Fruit fly (Drosophila melanogaster) whole organism, embryonic: ENCODE measurements around the gene Bruce.

Source experiments
- Asciz ChIP-seq: fragments of 200-800 bp; sonication (Bioruptor generic); optimal IDR thresholded peaks from 2 replicates; lab custom pipeline; 2017; ENCODE audit warnings: missing biosample characterization, mild to moderate bottlenecking, missing genetic modification characterization, missing genetic modification reagents
- Atf3 ChIP-seq: fragments of 200-800 bp; sonication (Bioruptor generic); optimal IDR thresholded peaks from 3 replicates; lab custom pipeline; 2016; ENCODE audit warnings: missing biosample characterization, missing genetic modification characterization
- B-H2 ChIP-seq: fragments of 200-800 bp; sonication (Bioruptor generic); optimal IDR thresholded peaks from 2 replicates; lab custom pipeline; 2018; ENCODE audit warnings: missing biosample characterization, mild to moderate bottlenecking, missing genetic modification characterization
- Bdp1 ChIP-seq: fragments of 200-800 bp; sonication (Bioruptor generic); optimal IDR thresholded peaks from 3 replicates; lab custom pipeline; 2016; ENCODE audit warnings: missing biosample characterization, missing genetic modification characterization
- CG10321 ChIP-seq: fragments of 200-800 bp; sonication (Bioruptor generic); IDR thresholded peaks from 2 replicates; pipeline ENCODE4 v1.3.6; 2022; ENCODE audit warnings: missing biosample characterization, missing genetic modification characterization
- CG10431 ChIP-seq: fragments of 200-800 bp; sonication (Bioruptor generic); optimal IDR thresholded peaks from 3 replicates; lab custom pipeline; 2018; ENCODE audit warnings: missing biosample characterization, mild to moderate bottlenecking, missing genetic modification characterization
- CG11723 ChIP-seq: fragments of 200-800 bp; sonication (Bioruptor generic); optimal IDR thresholded peaks from 2 replicates; lab custom pipeline; 2017; ENCODE audit warnings: missing biosample characterization, mild to moderate bottlenecking, missing genetic modification characterization
- CG15601 ChIP-seq: fragments of 200-800 bp; sonication (Bioruptor generic); optimal IDR thresholded peaks from 3 replicates; lab custom pipeline; 2019; ENCODE audit warnings: missing biosample characterization, mild to moderate bottlenecking, missing genetic modification characterization, moderate library complexity
- CG18011 ChIP-seq: fragments of 200-800 bp; sonication (Bioruptor generic); optimal IDR thresholded peaks from 2 replicates; lab custom pipeline; 2017; ENCODE audit warnings: missing biosample characterization, missing genetic modification characterization, mild to moderate bottlenecking, moderate library complexity, missing genotype
- CG18619 ChIP-seq: fragments of 200-800 bp; sonication (Bioruptor generic); optimal IDR thresholded peaks from 3 replicates; lab custom pipeline; 2017; ENCODE audit warnings: missing biosample characterization, mild to moderate bottlenecking, missing genetic modification characterization
- CG2116 ChIP-seq: fragments of 200-800 bp; sonication (Bioruptor generic); optimal IDR thresholded peaks from 3 replicates; lab custom pipeline; 2018; ENCODE audit warnings: missing biosample characterization, mild to moderate bottlenecking, missing genetic modification characterization
- CG2199 ChIP-seq: fragments of 200-800 bp; sonication (Bioruptor generic); IDR thresholded peaks from 3 replicates; pipeline ENCODE4 v1.3.6; 2022; ENCODE audit warnings: missing biosample characterization, missing genetic modification characterization
- CG2712 ChIP-seq: fragments of 200-800 bp; optimal IDR thresholded peaks from 3 replicates; lab custom pipeline; 2019; ENCODE audit warnings: missing biosample characterization, mild to moderate bottlenecking, missing genetic modification characterization, moderate library complexity
- CG6654 ChIP-seq: fragments of 200-800 bp; sonication (Bioruptor generic); optimal IDR thresholded peaks from 2 replicates; lab custom pipeline; 2017; ENCODE audit warnings: missing biosample characterization, mild to moderate bottlenecking, missing genetic modification characterization
- CG7357 ChIP-seq: fragments of 200-800 bp; sonication (Bioruptor generic); IDR thresholded peaks from 3 replicates; pipeline ENCODE4 v1.3.6; 2022; ENCODE audit warnings: missing biosample characterization, missing genetic modification characterization
- CG7963 ChIP-seq: fragments of 200-800 bp; sonication (Bioruptor generic); IDR thresholded peaks from 3 replicates; pipeline ENCODE4 v1.3.6; 2022; ENCODE audit warnings: missing biosample characterization, missing genetic modification characterization; ENCODE audit not compliant: partially characterized antibody
- CG8290 ChIP-seq, 3 experiments: fragments of 200-800 bp; sonication (Bioruptor generic); optimal IDR thresholded peaks; 2 replicates each; lab custom pipeline; 2016 to 2019; ENCODE audit warnings: missing biosample characterization in 3 of 3, missing genetic modification characterization in 3 of 3, mild to moderate bottlenecking in 2 of 3, moderate library complexity in 1 of 3
- CG8359 ChIP-seq: fragments of 200-800 bp; sonication (Bioruptor generic); optimal IDR thresholded peaks from 2 replicates; lab custom pipeline; 2017; ENCODE audit warnings: missing biosample characterization, mild to moderate bottlenecking, missing genetic modification characterization, borderline replicate concordance
- CG8388 ChIP-seq: fragments of 200-800 bp; sonication (Bioruptor generic); optimal IDR thresholded peaks from 2 replicates; lab custom pipeline; 2019; ENCODE audit warnings: missing biosample characterization, mild to moderate bottlenecking, missing genetic modification characterization, moderate library complexity
- CG8924 ChIP-seq: fragments of 200-800 bp; optimal IDR thresholded peaks from 3 replicates; lab custom pipeline; 2019; ENCODE audit warnings: missing biosample characterization, mild to moderate bottlenecking, missing genetic modification characterization, moderate library complexity
- CG9817 ChIP-seq: fragments of 200-800 bp; sonication (Bioruptor generic); optimal IDR thresholded peaks from 2 replicates; lab custom pipeline; 2018; ENCODE audit warnings: missing biosample characterization, mild to moderate bottlenecking, missing genetic modification characterization, moderate library complexity
- Dad ChIP-seq: fragments of 200-800 bp; sonication (Bioruptor generic); optimal IDR thresholded peaks from 3 replicates; lab custom pipeline; 2016; ENCODE audit warnings: missing biosample characterization, missing genetic modification characterization
- Dll ChIP-seq: fragments of 200-800 bp; sonication (Bioruptor generic); IDR thresholded peaks from 4 replicates; pipeline ENCODE4 v1.3.6; 2022; ENCODE audit warnings: missing biosample characterization, missing genetic modification characterization; ENCODE audit not compliant: partially characterized antibody
- HLH54F ChIP-seq: fragments of 200-800 bp; sonication (Bioruptor generic); optimal IDR thresholded peaks from 3 replicates; lab custom pipeline; 2016; ENCODE audit warnings: missing biosample characterization, missing genetic modification characterization
- Mes4 ChIP-seq: fragments of 200-800 bp; sonication (Bioruptor generic); optimal IDR thresholded peaks from 2 replicates; lab custom pipeline; 2016; ENCODE audit warnings: missing biosample characterization, missing genetic modification characterization
- Mrtf ChIP-seq: fragments of 200-800 bp; sonication (Bioruptor generic); IDR thresholded peaks from 3 replicates; pipeline ENCODE4 v1.3.6; 2022; ENCODE audit warnings: missing biosample characterization, missing genetic modification characterization
- NC2α ChIP-seq: fragments of 200-800 bp; sonication (Bioruptor generic); optimal IDR thresholded peaks from 2 replicates; lab custom pipeline; 2016; ENCODE audit warnings: missing biosample characterization, missing genetic modification characterization
- NC2β ChIP-seq: fragments of 200-800 bp; sonication (Bioruptor generic); optimal IDR thresholded peaks from 2 replicates; lab custom pipeline; 2016; ENCODE audit warnings: missing biosample characterization, missing genetic modification characterization
- Oaz ChIP-seq: fragments of 200-800 bp; sonication (Bioruptor generic); IDR thresholded peaks from 2 replicates; pipeline ENCODE4 v1.3.6; 2022; ENCODE audit warnings: missing biosample characterization, missing genetic modification characterization
- Oli ChIP-seq: fragments of 200-800 bp; sonication (Bioruptor generic); optimal IDR thresholded peaks from 2 replicates; lab custom pipeline; 2018; ENCODE audit warnings: missing biosample characterization, mild to moderate bottlenecking, missing genetic modification characterization, moderate library complexity
- Optix ChIP-seq: fragments of 200-800 bp; sonication (Bioruptor generic); IDR thresholded peaks from 3 replicates; pipeline ENCODE4 v1.3.6; 2022; ENCODE audit warnings: missing biosample characterization, missing genetic modification characterization
- Sox102F ChIP-seq: fragments of 200-800 bp; sonication (Bioruptor generic); optimal IDR thresholded peaks from 2 replicates; lab custom pipeline; 2018; ENCODE audit warnings: missing biosample characterization, mild to moderate bottlenecking, missing genetic modification characterization, moderate library complexity
- amos ChIP-seq: fragments of 200-800 bp; sonication (Bioruptor generic); IDR thresholded peaks from 2 replicates; pipeline ENCODE4 v1.3.6; 2022; ENCODE audit warnings: missing biosample characterization, missing genetic modification characterization; ENCODE audit not compliant: partially characterized antibody
- ara ChIP-seq: fragments of 200-800 bp; sonication (Bioruptor generic); IDR thresholded peaks from 2 replicates; pipeline ENCODE4 v1.3.6; 2022; ENCODE audit warnings: missing biosample characterization, missing genetic modification characterization
- bab2 ChIP-seq: fragments of 200-800 bp; sonication (Bioruptor generic); optimal IDR thresholded peaks from 2 replicates; lab custom pipeline; 2016; ENCODE audit warnings: missing biosample characterization, missing genetic modification characterization
- bigmax ChIP-seq: fragments of 200-800 bp; sonication (Bioruptor generic); optimal IDR thresholded peaks from 2 replicates; lab custom pipeline; 2018; ENCODE audit warnings: missing biosample characterization, mild to moderate bottlenecking, missing genetic modification characterization
- crp ChIP-seq, 2 experiments: fragments of 200-800 bp; sonication (Bioruptor generic); optimal IDR thresholded peaks; 2 replicates in 1 of 2; 3 replicates in 1 of 2; lab custom pipeline; 2017; ENCODE audit warnings: missing biosample characterization in 2 of 2, missing genetic modification characterization in 2 of 2, mild to moderate bottlenecking in 1 of 2, moderate library complexity in 1 of 2
- dm ChIP-seq: fragments of 200-800 bp; sonication (Bioruptor generic); optimal IDR thresholded peaks from 3 replicates; lab custom pipeline; 2016; ENCODE audit warnings: missing biosample characterization, missing genetic modification characterization
- fu2 ChIP-seq: fragments of 200-800 bp; sonication (Bioruptor generic); optimal IDR thresholded peaks from 2 replicates; lab custom pipeline; 2016; ENCODE audit warnings: missing biosample characterization, missing genetic modification characterization
- grn ChIP-seq: fragments of 200-800 bp; sonication (Bioruptor generic); optimal IDR thresholded peaks from 3 replicates; lab custom pipeline; 2017; ENCODE audit warnings: missing biosample characterization, missing genetic modification characterization
- hkb ChIP-seq, 2 experiments: fragments of 200-800 bp in 1 of 2; fragments of >200 bp in 1 of 2; sonication (Bioruptor generic) in 1 of 2; IDR thresholded peaks in 1 of 2; optimal IDR thresholded peaks in 1 of 2; 2 replicates each; pipeline versions ENCODE4 v1.3.6 to Lab custom; 2017 to 2022; ENCODE audit warnings: missing biosample characterization in 1 of 2, missing genetic modification characterization in 1 of 2
- nau ChIP-seq: fragments of 200-800 bp; sonication (Bioruptor generic); optimal IDR thresholded peaks from 3 replicates; lab custom pipeline; 2017; ENCODE audit warnings: missing biosample characterization, mild to moderate bottlenecking, missing genetic modification characterization, missing genetic modification reagents
- phol ChIP-seq: fragments of 200-800 bp; sonication (Bioruptor generic); optimal IDR thresholded peaks from 3 replicates; lab custom pipeline; 2018; ENCODE audit warnings: missing biosample characterization, mild to moderate bottlenecking, missing genetic modification characterization, moderate library complexity
- pros ChIP-seq: fragments of 200-800 bp; sonication (Bioruptor generic); optimal IDR thresholded peaks from 3 replicates; lab custom pipeline; 2019; ENCODE audit warnings: missing biosample characterization, mild to moderate bottlenecking, missing genetic modification characterization, moderate library complexity
- sens ChIP-seq: fragments of 200-800 bp; sonication (Bioruptor generic); peaks from one replicate; lab custom pipeline; 2016; ENCODE audit warnings: missing biosample characterization, missing genetic modification characterization
- sisA ChIP-seq: fragments of 200-800 bp; sonication (Bioruptor generic); IDR thresholded peaks from 2 replicates; pipeline ENCODE4 v1.3.6; 2022; ENCODE audit warnings: missing biosample characterization, missing genetic modification characterization
- sob ChIP-seq: fragments of 200-800 bp; sonication (Bioruptor generic); IDR thresholded peaks from 2 replicates; pipeline ENCODE4 v1.3.6; 2022; ENCODE audit warnings: missing biosample characterization, missing genetic modification characterization
- ttk ChIP-seq: fragments of 200-800 bp; sonication (Bioruptor generic); IDR thresholded peaks from 2 replicates; pipeline ENCODE4 v2.1.2; 2022; ENCODE audit warnings: missing biosample characterization, missing genetic modification characterization
- wdn ChIP-seq: fragments of 200-800 bp; sonication (Bioruptor generic); IDR thresholded peaks from 2 replicates; pipeline ENCODE4 v1.3.6; 2022; ENCODE audit warnings: missing biosample characterization, missing genetic modification characterization

Gene Bruce

dm6 chr3R:10332823-10333263 lies 1.7 kb upstream of the Bruce start, which contains the start of gene sle (continued):
- no peak for TF ChIP-seq CG2199 (GFP tag; lab: Robert Waterston, UW)
- TF ChIP-seq CG10431 (GFP tag; lab: Kevin White, UChicago): peak; percentile 45
- TF ChIP-seq pros (GFP tag; lab: Kevin White, UChicago): peak; percentile 8
- TF ChIP-seq CG8388: peak; percentile 19
- no peak for TF ChIP-seq Mrtf (GFP tag; lab: Robert Waterston, UW)
- no peak for TF ChIP-seq nau (GFP tag; lab: Kevin White, UChicago)
- no peak for TF ChIP-seq grn (GFP tag; lab: Kevin White, UChicago)
- TF ChIP-seq CG2116 (GFP tag; lab: Kevin White, UChicago): peak; percentile 95
- no peak for TF ChIP-seq CG8924 (tag; lab: Kevin White, UChicago)
- TF ChIP-seq CG18619 (GFP tag; lab: Kevin White, UChicago): peak; percentile 39
- TF ChIP-seq amos: peak; percentile 47; the same call in 1 of the 2 replicates
- TF ChIP-seq Oli (tag; lab: Kevin White, UChicago): peak; percentile 27
- no peak for TF ChIP-seq CG8359 (GFP tag; lab: Kevin White, UChicago)
- TF ChIP-seq CG10321 (GFP tag; lab: Robert Waterston, UW): no peak
- peak; percentile 38 for TF ChIP-seq Mes4 (GFP tag; lab: Kevin White, UChicago)
- no peak for TF ChIP-seq wdn (GFP tag; lab: Robert Waterston, UW)
- peak; percentile 41; the same call in 1 of the 2 replicates for TF ChIP-seq ara
- TF ChIP-seq B-H2 (GFP tag; lab: Kevin White, UChicago): peak; percentile 69
- TF ChIP-seq Bdp1 (GFP tag; lab: Kevin White, UChicago): peak; percentile 50
- peak; percentile 61 for TF ChIP-seq CG2712
- TF ChIP-seq Dad (GFP tag; lab: Kevin White, UChicago): peak; percentile 69
- TF ChIP-seq sisA (GFP tag; lab: Robert Waterston, UW): no peak
- peak; percentile 64 for TF ChIP-seq NC2β (GFP tag; lab: Kevin White, UChicago)
- peak; percentile 40 for TF ChIP-seq fu2 (GFP tag; lab: Kevin White, UChicago)
- TF ChIP-seq bigmax (GFP tag; lab: Kevin White, UChicago): no peak
- no peak for TF ChIP-seq CG11723
- TF ChIP-seq bab2 (GFP tag; lab: Kevin White, UChicago): peak; percentile 21
- peak; percentile 34 for TF ChIP-seq NC2α (GFP tag; lab: Kevin White, UChicago)
- TF ChIP-seq HLH54F: peak; percentile 67
- no peak for TF ChIP-seq CG8290 (GFP tag; optimal IDR thresholded peaks at IDR 0.05; lab: Kevin White, UChicago)
- TF ChIP-seq CG8290 (tag; optimal IDR thresholded peaks at IDR 0.05; lab: Kevin White, UChicago): no peak
- TF ChIP-seq ttk (GFP tag; lab: Robert Waterston, UW): no peak
- peak; percentile 30 for TF ChIP-seq hkb (optimal IDR thresholded peaks at IDR 0.05; lab: Kevin White, UChicago)
- peak; percentile 51; the same call in 1 of the 2 replicates for TF ChIP-seq hkb (GFP tag; IDR thresholded peaks at IDR 0.05; lab: Robert Waterston, UW)
- TF ChIP-seq CG7963 (GFP tag; lab: Robert Waterston, UW): no peak; the same call in 2 of the 3 replicates
- no peak for TF ChIP-seq CG15601
- TF ChIP-seq sob: peak; percentile 61
- TF ChIP-seq sens (GFP tag; lab: Kevin White, UChicago): no peak
- TF ChIP-seq Oaz (GFP tag; lab: Robert Waterston, UW): no peak
- peak; percentile 54 for TF ChIP-seq CG18011 (GFP tag; lab: Kevin White, UChicago)
- TF ChIP-seq Dll: peak; percentile 64; the same call in 2 of the 4 replicates
- TF ChIP-seq Atf3: peak; percentile 5
- no peak for TF ChIP-seq CG7357 (GFP tag; lab: Robert Waterston, UW)
- peak; percentile 67 for TF ChIP-seq phol (tag; lab: Kevin White, UChicago)
- no peak for TF ChIP-seq Optix (GFP tag; lab: Robert Waterston, UW)
- no peak for TF ChIP-seq Asciz (GFP tag; lab: Kevin White, UChicago)
- TF ChIP-seq dm (GFP tag; lab: Kevin White, UChicago): peak; percentile 79
- TF ChIP-seq CG6654 (GFP tag; lab: Kevin White, UChicago): no peak
- peak; percentile 32 for TF ChIP-seq CG9817 (tag; lab: Kevin White, UChicago)
- TF ChIP-seq crp (GFP tag; optimal IDR thresholded peaks at IDR 0.05; lab: Kevin White, UChicago): peak in 1 of 2 experiments; percentile 65
- no peak for TF ChIP-seq Sox102F (GFP tag; lab: Kevin White, UChicago)
